Worm (Caenorhabditis elegans) whole organism, L4/young adult: ENCODE measurements around the gene egas-4.

Experiments used
- W03F9.2 ChIP-seq: fragments of 150-350 bp; optimal IDR thresholded peaks from 2 replicates; lab custom pipeline; 2014; ENCODE audit warnings: missing biosample characterization, missing genetic modification characterization
- dao-5 ChIP-seq: sonication (generic microtip); optimal IDR thresholded peaks from 2 replicates; lab custom pipeline; 2016; ENCODE audit warnings: missing genotype, missing genetic modification characterization, moderate library complexity, missing compliant biosample characterization
- him-1 ChIP-seq: sonication (generic microtip); optimal IDR thresholded peaks from 2 replicates; lab custom pipeline; 2016; ENCODE audit warnings: missing genotype, missing genetic modification reagents, missing genetic modification characterization, missing compliant biosample characterization

- TF ChIP-seq W03F9.2 (no peak), dao-5 (no peak), him-1 (tag; lab: Kevin White, UChicago) (no peak)
Measured at ce11 chrIV:7465857-7466256, 31.8 kb downstream of the egas-4 start, which contains the start of gene F13B6.3.
